Fruit fly (Drosophila melanogaster) whole organism: ENCODE results near the gene CG8142.

Experiments used
- Dll ChIP-seq: fragments of >200 bp; optimal IDR thresholded peaks from 2 replicates; lab custom pipeline; 2017
- EcR ChIP-seq, 2 experiments: fragments of >200 bp; optimal IDR thresholded peaks; 2 replicates each; lab custom pipeline; 2017; ENCODE audit warnings: missing biosample characterization in 2 of 2, missing genetic modification characterization in 2 of 2, missing genetic modification reagents in 2 of 2
- pan ChIP-seq: fragments of >200 bp; optimal IDR thresholded peaks from 2 replicates; lab custom pipeline; 2017
- psq ChIP-seq: fragments of >200 bp; optimal IDR thresholded peaks from 2 replicates; lab custom pipeline; 2017
- usp ChIP-seq: fragments of >200 bp; optimal IDR thresholded peaks from 2 replicates; lab custom pipeline; 2017; ENCODE audit warnings: missing biosample characterization, missing genetic modification characterization, mixed read lengths

DNA sequence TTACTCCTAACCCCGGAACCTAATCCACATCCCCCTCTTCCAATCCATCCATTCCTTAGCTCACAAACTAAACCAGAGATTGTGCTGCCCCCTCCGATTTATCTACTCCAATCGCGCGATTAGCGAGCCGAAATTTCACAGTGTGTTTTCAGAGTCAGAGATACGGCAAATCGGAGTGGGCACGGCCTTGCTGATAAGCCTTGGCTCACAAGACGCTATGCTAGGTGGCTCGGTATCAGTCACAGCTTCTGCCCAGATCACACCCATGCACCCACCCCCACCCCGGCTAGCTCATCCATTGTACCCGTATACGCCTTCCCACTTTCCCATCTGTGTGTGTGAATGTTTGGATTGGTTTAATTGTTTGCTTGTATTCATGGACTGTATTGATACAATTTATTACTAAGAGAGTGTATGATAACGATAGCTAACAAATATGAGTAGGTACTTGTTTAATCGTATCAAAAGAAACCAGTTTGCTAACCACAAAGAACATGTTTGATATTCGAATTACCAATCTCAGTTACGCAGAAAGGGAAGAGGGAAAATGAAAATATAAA lies 1.4 kb upstream of the CG8142 start:
- TF ChIP-seq pan (lab: Kevin White, UChicago) (no peak), Dll (lab: Kevin White, UChicago) (no peak), EcR (GFP tag; optimal IDR thresholded peaks at IDR 0.05; lab: Kevin White, UChicago) (no peak), psq (no peak), usp (no peak)
